Fruit fly (Drosophila melanogaster) whole organism, embryonic: ENCODE measurements around the gene CG17572.
A peak's percentile ranks its signal among the peaks of the same experiment; 100 is the strongest.

ENCODE experiments used
- B-H1 ChIP-seq: fragments of 200-800 bp; sonication (Bioruptor generic); IDR thresholded peaks from 3 replicates; pipeline ENCODE4 v1.3.6; 2022; ENCODE audit warnings: missing biosample characterization, missing genetic modification characterization
- CG1024 ChIP-seq: fragments of 200-800 bp; sonication (Bioruptor generic); IDR thresholded peaks from 2 replicates; pipeline ENCODE4 v1.3.6; 2022; ENCODE audit warnings: missing biosample characterization, missing genetic modification characterization
- CG10321 ChIP-seq: fragments of 200-800 bp; sonication (Bioruptor generic); IDR thresholded peaks from 2 replicates; pipeline ENCODE4 v1.3.6; 2022; ENCODE audit warnings: missing biosample characterization, missing genetic modification characterization
- CG11247 ChIP-seq: fragments of 200-800 bp; sonication (Bioruptor generic); IDR thresholded peaks from 2 replicates; pipeline ENCODE4 v1.3.6; 2022; ENCODE audit warnings: missing biosample characterization, missing genetic modification characterization
- CG12219 ChIP-seq: fragments of 200-800 bp; sonication (Bioruptor generic); optimal IDR thresholded peaks from 3 replicates; lab custom pipeline; 2018; ENCODE audit warnings: missing biosample characterization, mild to moderate bottlenecking, missing genetic modification characterization
- CG12391 ChIP-seq: fragments of 200-800 bp; sonication (Bioruptor generic); optimal IDR thresholded peaks from 3 replicates; lab custom pipeline; 2018; ENCODE audit warnings: missing biosample characterization, mild to moderate bottlenecking, missing genetic modification characterization, moderate library complexity
- CG12744 ChIP-seq: fragments of 200-800 bp; sonication (Bioruptor generic); optimal IDR thresholded peaks from 2 replicates; lab custom pipeline; 2016; ENCODE audit warnings: missing biosample characterization, missing genetic modification characterization
- CG12942 ChIP-seq: fragments of 200-800 bp; sonication (Bioruptor generic); optimal IDR thresholded peaks from 3 replicates; lab custom pipeline; 2016; ENCODE audit warnings: missing biosample characterization, missing genetic modification characterization
- CG13296 ChIP-seq: fragments of 200-800 bp; sonication (Bioruptor generic); optimal IDR thresholded peaks from 3 replicates; lab custom pipeline; 2018; ENCODE audit warnings: missing biosample characterization, mild to moderate bottlenecking, missing genetic modification characterization
- CG13424 ChIP-seq: fragments of 200-800 bp; sonication (Bioruptor generic); optimal IDR thresholded peaks from 2 replicates; lab custom pipeline; 2019; ENCODE audit warnings: missing biosample characterization, mild to moderate bottlenecking, missing genetic modification characterization, moderate library complexity
- CG17361 ChIP-seq: fragments of 200-800 bp; sonication (Bioruptor generic); IDR thresholded peaks from 3 replicates; pipeline ENCODE4 v1.3.6; 2022; ENCODE audit warnings: missing biosample characterization, missing genetic modification characterization
- CG17568 ChIP-seq: fragments of 200-800 bp; sonication (Bioruptor generic); optimal IDR thresholded peaks from 2 replicates; lab custom pipeline; 2018; ENCODE audit warnings: missing biosample characterization, mild to moderate bottlenecking, missing genetic modification characterization, moderate library complexity
- CG17802 ChIP-seq: fragments of 200-800 bp; sonication (Bioruptor generic); optimal IDR thresholded peaks from 2 replicates; lab custom pipeline; 2018; ENCODE audit warnings: missing biosample characterization, mild to moderate bottlenecking, missing genetic modification characterization, moderate library complexity
- CG30020 ChIP-seq: fragments of 200-800 bp; optimal IDR thresholded peaks from 2 replicates; lab custom pipeline; 2019; ENCODE audit warnings: missing biosample characterization, mild to moderate bottlenecking, missing genetic modification characterization, moderate library complexity
- CG31224 ChIP-seq: fragments of 200-800 bp; sonication (Bioruptor generic); IDR thresholded peaks from 2 replicates; pipeline ENCODE4 v1.3.6; 2022; ENCODE audit warnings: missing biosample characterization, missing genetic modification characterization
- CG32772 ChIP-seq: fragments of 200-800 bp; sonication (Bioruptor generic); IDR thresholded peaks from 2 replicates; pipeline ENCODE4 v1.3.6; 2022; ENCODE audit warnings: missing biosample characterization, missing genetic modification characterization
- CG33213 ChIP-seq: fragments of 200-800 bp; sonication (Bioruptor generic); optimal IDR thresholded peaks from 3 replicates; lab custom pipeline; 2016; ENCODE audit warnings: missing biosample characterization, missing genetic modification characterization
- CG3995 ChIP-seq: fragments of 200-800 bp; sonication (Bioruptor generic); optimal IDR thresholded peaks from 3 replicates; lab custom pipeline; 2016; ENCODE audit warnings: missing biosample characterization, missing genetic modification characterization
- CG43689 ChIP-seq: fragments of 200-800 bp; sonication (Bioruptor generic); IDR thresholded peaks from 2 replicates; pipeline ENCODE4 v1.3.6; 2022; ENCODE audit warnings: missing biosample characterization, missing genetic modification characterization
- CG4617 ChIP-seq: fragments of 200-800 bp; sonication (Bioruptor generic); optimal IDR thresholded peaks from 3 replicates; lab custom pipeline; 2016; ENCODE audit warnings: missing biosample characterization, missing genetic modification characterization, borderline replicate concordance
- CG8765 ChIP-seq: fragments of 200-800 bp; sonication (Bioruptor generic); IDR thresholded peaks from 2 replicates; pipeline ENCODE4 v1.3.6; 2022; ENCODE audit warnings: missing biosample characterization, missing genetic modification characterization
- CG9932 ChIP-seq: fragments of 200-800 bp; sonication (Bioruptor generic); IDR thresholded peaks from 2 replicates; pipeline ENCODE4 v1.3.6; 2022; ENCODE audit warnings: missing biosample characterization, missing genetic modification characterization
- D ChIP-seq, 2 experiments: fragments of 200-800 bp in 1 of 2; fragments of >200 bp in 1 of 2; sonication (Bioruptor generic) in 1 of 2; optimal IDR thresholded peaks; 2 replicates in 1 of 2; 3 replicates in 1 of 2; lab custom pipeline; 2017; ENCODE audit warnings: mild to moderate bottlenecking in 1 of 2, missing biosample characterization in 1 of 2, missing genetic modification characterization in 1 of 2, missing genetic modification reagents in 1 of 2
- Dip3 ChIP-seq: fragments of 200-800 bp; sonication (Bioruptor generic); optimal IDR thresholded peaks from 3 replicates; lab custom pipeline; 2016; ENCODE audit warnings: missing biosample characterization, missing genetic modification characterization
- Fer3 ChIP-seq: fragments of 200-800 bp; sonication (Bioruptor generic); optimal IDR thresholded peaks from 2 replicates; lab custom pipeline; 2018; ENCODE audit warnings: missing biosample characterization, mild to moderate bottlenecking, missing genetic modification characterization, moderate library complexity
- HLHmδ ChIP-seq: fragments of 200-800 bp; sonication (Bioruptor generic); optimal IDR thresholded peaks from 2 replicates; lab custom pipeline; 2018; ENCODE audit warnings: missing biosample characterization, mild to moderate bottlenecking, missing genetic modification characterization, moderate library complexity
- Hmr ChIP-seq: fragments of 200-800 bp; sonication (Bioruptor generic); optimal IDR thresholded peaks from 3 replicates; lab custom pipeline; 2017; ENCODE audit warnings: mild to moderate bottlenecking, missing biosample characterization, missing genetic modification reagents, missing genetic modification characterization
- Hmx ChIP-seq: fragments of 200-800 bp; sonication (Bioruptor generic); optimal IDR thresholded peaks from 2 replicates; lab custom pipeline; 2016; ENCODE audit warnings: missing biosample characterization, missing genetic modification characterization
- Med ChIP-seq: fragments of 200-800 bp; sonication (Bioruptor generic); peaks from one replicate; lab custom pipeline; 2016; ENCODE audit warnings: missing biosample characterization, missing genetic modification characterization, mild to moderate bottlenecking, inconsistent platforms, moderate library complexity
- Myb ChIP-seq: fragments of 200-800 bp; sonication (Bioruptor generic); optimal IDR thresholded peaks from 2 replicates; lab custom pipeline; 2016; ENCODE audit warnings: missing biosample characterization, missing genetic modification characterization
- Oaz ChIP-seq: fragments of 200-800 bp; sonication (Bioruptor generic); IDR thresholded peaks from 2 replicates; pipeline ENCODE4 v1.3.6; 2022; ENCODE audit warnings: missing biosample characterization, missing genetic modification characterization
- Poxn ChIP-seq: fragments of 200-800 bp; sonication (Bioruptor generic); IDR thresholded peaks from 2 replicates; pipeline ENCODE4 v1.3.6; 2022; ENCODE audit warnings: missing biosample characterization, missing genetic modification characterization
- Ravus ChIP-seq: fragments of 200-800 bp; sonication (Bioruptor generic); IDR thresholded peaks from 2 replicates; pipeline ENCODE4 v1.3.6; 2022; ENCODE audit warnings: missing biosample characterization, missing genetic modification characterization
- Side ChIP-seq: fragments of 200-800 bp; sonication (Bioruptor generic); optimal IDR thresholded peaks from 2 replicates; lab custom pipeline; 2016; ENCODE audit warnings: missing biosample characterization, missing genetic modification characterization
- Tbp ChIP-seq: fragments of >200 bp; optimal IDR thresholded peaks from 2 replicates; lab custom pipeline; 2018; ENCODE audit warnings: missing biosample characterization, missing genetic modification characterization
- amos ChIP-seq: fragments of 200-800 bp; sonication (Bioruptor generic); IDR thresholded peaks from 2 replicates; pipeline ENCODE4 v1.3.6; 2022; ENCODE audit warnings: missing biosample characterization, missing genetic modification characterization; ENCODE audit not compliant: partially characterized antibody
- ap ChIP-seq: fragments of 200-800 bp; sonication (Bioruptor generic); IDR thresholded peaks from 2 replicates; pipeline ENCODE4 v1.3.6; 2022; ENCODE audit warnings: missing biosample characterization, missing genetic modification characterization
- dysf ChIP-seq: fragments of 200-800 bp; sonication (Bioruptor generic); IDR thresholded peaks from 3 replicates; pipeline ENCODE4 v1.3.6; 2022; ENCODE audit warnings: missing biosample characterization, missing genetic modification characterization
- fru ChIP-seq: fragments of >200 bp; optimal IDR thresholded peaks from 2 replicates; lab custom pipeline; 2017
- grau ChIP-seq: fragments of 200-800 bp; optimal IDR thresholded peaks from 3 replicates; lab custom pipeline; 2019; ENCODE audit warnings: missing biosample characterization, mild to moderate bottlenecking, missing genetic modification characterization, moderate library complexity
- jumu ChIP-seq: fragments of 200-800 bp; sonication (Bioruptor generic); optimal IDR thresholded peaks from 3 replicates; lab custom pipeline; 2016; ENCODE audit warnings: missing biosample characterization, missing genetic modification characterization
- klu ChIP-seq: fragments of 200-800 bp; sonication (Bioruptor generic); IDR thresholded peaks from 2 replicates; pipeline ENCODE4 v1.3.6; 2022; ENCODE audit warnings: missing biosample characterization, missing genetic modification characterization
- nau ChIP-seq: fragments of 200-800 bp; sonication (Bioruptor generic); optimal IDR thresholded peaks from 3 replicates; lab custom pipeline; 2017; ENCODE audit warnings: missing biosample characterization, mild to moderate bottlenecking, missing genetic modification characterization, missing genetic modification reagents
- nmo ChIP-seq: fragments of 200-800 bp; sonication (Bioruptor generic); optimal IDR thresholded peaks from 2 replicates; lab custom pipeline; 2018; ENCODE audit warnings: missing biosample characterization, mild to moderate bottlenecking, missing genetic modification characterization, moderate library complexity
- pb ChIP-seq: fragments of 200-800 bp; sonication (Bioruptor generic); optimal IDR thresholded peaks from 3 replicates; lab custom pipeline; 2016; ENCODE audit warnings: missing biosample characterization, missing genetic modification characterization
- rib ChIP-seq: fragments of 200-800 bp; sonication (Bioruptor generic); IDR thresholded peaks from 2 replicates; pipeline ENCODE4 v1.3.6; 2022; ENCODE audit warnings: missing biosample characterization, missing genetic modification characterization
- salm ChIP-seq: fragments of 200-800 bp; sonication (Bioruptor generic); optimal IDR thresholded peaks from 2 replicates; lab custom pipeline; 2018; ENCODE audit warnings: missing biosample characterization, mild to moderate bottlenecking, missing genetic modification characterization
- shn ChIP-seq: fragments of 200-800 bp; sonication (Bioruptor generic); optimal IDR thresholded peaks from 3 replicates; lab custom pipeline; 2016; ENCODE audit warnings: missing biosample characterization, missing genetic modification characterization
- sr ChIP-seq: fragments of 200-800 bp; sonication (Bioruptor generic); IDR thresholded peaks from 3 replicates; pipeline ENCODE4 v1.3.6; 2022; ENCODE audit warnings: missing biosample characterization, missing genetic modification characterization
- unpg ChIP-seq: fragments of 200-800 bp; sonication (Bioruptor generic); optimal IDR thresholded peaks from 3 replicates; lab custom pipeline; 2018; ENCODE audit warnings: missing biosample characterization, mild to moderate bottlenecking, missing genetic modification characterization, moderate library complexity
- zfh2 ChIP-seq: fragments of 200-800 bp; sonication (Bioruptor generic); optimal IDR thresholded peaks from 2 replicates; lab custom pipeline; 2016; ENCODE audit warnings: missing biosample characterization, missing genetic modification characterization

The CG17572 gene

dm6 chr2L:19045111-19045560 is 28.8 kb downstream of the CG17572 start, which contains the start of the genes Ttc19 and Acn (continued):
- TF ChIP-seq Side (GFP tag; lab: Kevin White, UChicago), result peak; percentile 90
- 0 out of 2 replicates have a peak, but pooled peaks have one; percentile 44 for TF ChIP-seq Poxn (GFP tag; lab: Robert Waterston, UW)
- TF ChIP-seq B-H1, result peak; percentile 70
- 0 out of 2 replicates have a peak, but pooled peaks have one; percentile 9 for TF ChIP-seq CG43689 (GFP tag; lab: Robert Waterston, UW)
- TF ChIP-seq CG33213 (GFP tag; lab: Kevin White, UChicago), result peak; percentile 88
- TF ChIP-seq CG12744, result peak; percentile 77
- TF ChIP-seq nau (GFP tag; lab: Kevin White, UChicago), result no peak
- TF ChIP-seq CG13424 (tag; lab: Kevin White, UChicago), result peak; percentile 87
- TF ChIP-seq klu, result peak; percentile 72
- peak; percentile 94 for TF ChIP-seq CG12391 (tag; lab: Kevin White, UChicago)
- peak; percentile 75 for TF ChIP-seq CG13296 (GFP tag; lab: Kevin White, UChicago)
- TF ChIP-seq CG4617 (GFP tag; lab: Kevin White, UChicago), result peak; percentile 77
- TF ChIP-seq CG10321 (GFP tag; lab: Robert Waterston, UW), result no peak
- TF ChIP-seq pb, result peak; percentile 78
- no peak for TF ChIP-seq fru (lab: Kevin White, UChicago)
- peak; percentile 82 for TF ChIP-seq CG31224 (GFP tag; lab: Robert Waterston, UW)
- peak; percentile 59 for TF ChIP-seq CG12219 (GFP tag; lab: Kevin White, UChicago)
- peak; percentile 18; the same call in 1 of the 2 replicates for TF ChIP-seq Ravus (GFP tag; lab: Robert Waterston, UW)
- peak; percentile 91 for TF ChIP-seq jumu (GFP tag; lab: Kevin White, UChicago)
- TF ChIP-seq CG1024 (GFP tag; lab: Robert Waterston, UW), result peak; percentile 56
- peak; percentile 81 for TF ChIP-seq CG32772 (GFP tag; lab: Robert Waterston, UW)
- TF ChIP-seq salm (tag; lab: Kevin White, UChicago), result peak; percentile 40
- peak; percentile 75 for TF ChIP-seq rib
- TF ChIP-seq nmo (GFP tag; lab: Kevin White, UChicago), result peak; percentile 91
- peak; percentile 93 for TF ChIP-seq zfh2 (GFP tag; lab: Kevin White, UChicago)
- TF ChIP-seq Tbp (GFP tag; lab: Kevin White, UChicago), result no peak
- peak; percentile 80 for TF ChIP-seq Fer3
- TF ChIP-seq CG9932 (GFP tag; lab: Robert Waterston, UW), result peak; percentile 92
- peak; percentile 72 for TF ChIP-seq Hmx
- TF ChIP-seq Myb (GFP tag; lab: Kevin White, UChicago), result peak; percentile 88
- TF ChIP-seq Dip3 (GFP tag; lab: Kevin White, UChicago), result peak; percentile 87
- TF ChIP-seq CG11247, result peak; percentile 85
- TF ChIP-seq sr (GFP tag; lab: Robert Waterston, UW), result 0 out of 3 replicates have a peak, but pooled peaks have one; percentile 17
- peak; percentile 68 for TF ChIP-seq ap
- TF ChIP-seq HLHmδ (GFP tag; lab: Kevin White, UChicago), result no peak
- TF ChIP-seq CG17361 (GFP tag; lab: Robert Waterston, UW), result peak; percentile 91
- peak; percentile 97 for TF ChIP-seq Med
- peak; percentile 72 for TF ChIP-seq Oaz (GFP tag; lab: Robert Waterston, UW)
- TF ChIP-seq Hmr (GFP tag; lab: Kevin White, UChicago), result no peak
- TF ChIP-seq grau, result peak; percentile 78
- peak; percentile 66 for TF ChIP-seq CG17802 (tag; lab: Kevin White, UChicago)
- TF ChIP-seq D (optimal IDR thresholded peaks at IDR 0.05; lab: Kevin White, UChicago), result no peak
- TF ChIP-seq D (GFP tag; optimal IDR thresholded peaks at IDR 0.05; lab: Kevin White, UChicago), result peak; percentile 73
- TF ChIP-seq dysf (GFP tag; lab: Robert Waterston, UW), result peak; percentile 77
- TF ChIP-seq CG12942 (GFP tag; lab: Kevin White, UChicago), result peak; percentile 79
- no peak for TF ChIP-seq CG17568
- peak; percentile 83 for TF ChIP-seq CG30020 (tag; lab: Kevin White, UChicago)
- peak; percentile 95 for TF ChIP-seq amos (GFP tag; lab: Robert Waterston, UW)
- peak; percentile 81 for TF ChIP-seq unpg (GFP tag; lab: Kevin White, UChicago)
- peak; percentile 82 for TF ChIP-seq CG8765
- peak; percentile 16 for TF ChIP-seq CG3995 (GFP tag; lab: Kevin White, UChicago)
- TF ChIP-seq shn, result peak; percentile 90
